Fruit fly (Drosophila melanogaster) whole organism, adult: ENCODE data around the gene Wdr59.

Experiments used
- CG11617 ChIP-seq: fragments of 200-800 bp; sonication (Bioruptor generic); optimal IDR thresholded peaks from 2 replicates; lab custom pipeline; 2017; ENCODE audit warnings: mild to moderate bottlenecking, missing biosample characterization, missing genetic modification reagents, missing genetic modification characterization
- CG14711 ChIP-seq: fragments of 200-800 bp; sonication (Bioruptor generic); optimal IDR thresholded peaks from 2 replicates; lab custom pipeline; 2018; ENCODE audit warnings: missing biosample characterization, mild to moderate bottlenecking, missing genetic modification characterization, moderate library complexity
- CG33017 ChIP-seq: fragments of 200-800 bp; sonication (Bioruptor generic); optimal IDR thresholded peaks from 2 replicates; lab custom pipeline; 2018; ENCODE audit warnings: missing biosample characterization, mild to moderate bottlenecking, missing genetic modification characterization, moderate library complexity
- CG7045 ChIP-seq: fragments of 200-800 bp; sonication (Bioruptor generic); optimal IDR thresholded peaks from 2 replicates; lab custom pipeline; 2017; ENCODE audit warnings: missing biosample characterization, mild to moderate bottlenecking, missing genetic modification characterization
- Clk ChIP-seq: fragments of 200-800 bp; sonication (Bioruptor generic); optimal IDR thresholded peaks from 2 replicates; lab custom pipeline; 2017; ENCODE audit warnings: missing biosample characterization, missing genetic modification characterization
- Mnt ChIP-seq: fragments of 200-800 bp; sonication (Bioruptor generic); optimal IDR thresholded peaks from 2 replicates; lab custom pipeline; 2016; ENCODE audit warnings: missing biosample characterization, mild to moderate bottlenecking, missing genetic modification characterization
- cic ChIP-seq: fragments of 200-800 bp; sonication (Bioruptor generic); optimal IDR thresholded peaks from 2 replicates; lab custom pipeline; 2017; ENCODE audit warnings: missing biosample characterization, mild to moderate bottlenecking, missing genetic modification characterization, moderate library complexity

- TF ChIP-seq CG11617 (no peak), CG14711 (tag; lab: Kevin White, UChicago) (no peak), Clk (GFP tag; lab: Kevin White, UChicago) (no peak), CG33017 (no peak), CG7045 (GFP tag; lab: Kevin White, UChicago) (no peak), Mnt (GFP tag; lab: Kevin White, UChicago) (no peak), cic (GFP tag; lab: Kevin White, UChicago) (no peak)
Observed at dm6 chr2L:11072880-11073279, 18.4 kb upstream of the Wdr59 start.
